Worm (Caenorhabditis elegans) whole organism, late embryonic: ENCODE results near the gene C15C8.5.

Experiments used
- Y22D7AL.16 ChIP-seq: sonication (generic microtip); optimal IDR thresholded peaks from 2 replicates; lab custom pipeline; 2016; ENCODE audit warnings: missing genetic modification characterization, missing compliant biosample characterization
- ama-1 ChIP-seq: fragments of 150-350 bp; optimal IDR thresholded peaks from 2 replicates; lab custom pipeline; 2014
- ceh-9 ChIP-seq: sonication (generic microtip); optimal IDR thresholded peaks from 2 replicates; lab custom pipeline; 2016; ENCODE audit warnings: mild to moderate bottlenecking, missing genetic modification characterization, inconsistent platforms, missing compliant biosample characterization
- fkh-10 ChIP-seq: fragments of 150-350 bp; optimal IDR thresholded peaks from 2 replicates; lab custom pipeline; 2014; ENCODE audit warnings: missing biosample characterization, missing genetic modification reagents, missing genetic modification characterization
- nhr-232 ChIP-seq: sonication (generic microtip); optimal IDR thresholded peaks from 2 replicates; lab custom pipeline; 2016; ENCODE audit warnings: missing genetic modification characterization, missing compliant biosample characterization
- pag-3 ChIP-seq: sonication (generic microtip); optimal IDR thresholded peaks from 2 replicates; lab custom pipeline; 2016; ENCODE audit warnings: missing compliant biosample characterization, missing genetic modification characterization, borderline replicate concordance
- pha-4 ChIP-seq: fragments of 150-350 bp; optimal IDR thresholded peaks from 2 replicates; lab custom pipeline; 2018; ENCODE audit warnings: missing biosample characterization, missing genetic modification reagents, missing genetic modification characterization
- sox-4 ChIP-seq: sonication (generic microtip); optimal IDR thresholded peaks from 2 replicates; lab custom pipeline; 2017; ENCODE audit warnings: mild to moderate bottlenecking, missing genetic modification characterization, inconsistent platforms, missing compliant biosample characterization

DNA sequence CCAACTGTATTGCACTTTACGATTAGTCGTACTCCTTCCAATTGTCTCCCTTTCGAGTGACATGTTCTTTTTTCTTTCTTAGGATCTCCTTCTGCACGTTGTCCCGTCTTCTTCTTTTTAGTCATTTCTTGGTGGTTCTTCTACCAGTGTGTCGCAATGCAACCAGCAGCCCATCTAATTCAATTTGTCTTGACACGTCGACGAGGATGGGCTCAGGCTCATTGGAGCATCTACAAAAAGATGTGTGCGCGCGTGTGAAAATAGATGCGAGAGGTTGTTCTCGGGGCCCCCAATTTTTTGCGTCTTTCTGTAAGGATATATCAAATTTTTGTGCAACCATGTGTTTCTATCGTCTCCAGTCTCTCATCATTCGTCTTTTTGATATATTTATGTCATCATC lies 46.2 kb upstream of the C15C8.5 start:
- TF ChIP-seq fkh-10 (GFP tag; lab: Kevin White, UChicago) (no peak), pha-4 (no peak), ceh-9 (tag; lab: Kevin White, UChicago) (no peak), sox-4 (tag; lab: Kevin White, UChicago) (no peak), ama-1 (lab: Kevin White, UChicago) (no peak), pag-3 (no peak), Y22D7AL.16 (tag; lab: Kevin White, UChicago) (no peak), nhr-232 (tag; lab: Kevin White, UChicago) (no peak)
